Worm (Caenorhabditis elegans): Measurements from ENCODE around the gene F36G9.13.

Gene F36G9.13

DNA sequence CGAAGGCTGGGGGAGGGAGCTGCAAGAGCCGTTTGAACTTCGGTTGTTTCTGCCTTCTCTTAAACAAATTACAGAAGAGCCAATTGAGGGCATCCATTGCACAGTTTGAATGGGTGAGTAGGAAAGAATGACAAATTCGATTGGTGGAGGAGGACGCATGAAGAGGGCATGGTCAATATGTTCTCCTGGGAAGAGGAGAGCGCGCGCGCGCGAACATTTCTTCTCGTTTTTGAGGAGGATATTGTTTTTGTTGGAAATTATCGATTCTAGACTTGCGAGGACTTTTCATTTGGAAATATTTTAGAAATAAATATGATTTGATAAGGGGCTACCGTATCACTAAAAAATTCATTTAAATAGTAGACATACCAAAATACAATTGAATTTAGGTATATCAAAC lies 48.5 kb downstream of the F36G9.13 start, which contains the start of gene T10C6.7:
TSS of gene T10C6.7 (minus strand) at position 143 of the 400 bp plus-strand sequence.
- TF ChIP-seq lin-13 (GFP tag; optimal IDR thresholded peaks at IDR 0.05): no peak
- no peak for TF ChIP-seq ZK546.5 (tag; optimal IDR thresholded peaks at IDR 0.05)
- TF ChIP-seq mbf-1 (tag; optimal IDR thresholded peaks at IDR 0.05): no peak
- no peak for TF ChIP-seq ztf-1 (GFP tag; conservative IDR thresholded peaks at IDR 0.05)
- no peak for TF ChIP-seq mab-5 (tag; optimal IDR thresholded peaks at IDR 0.05)
- TF ChIP-seq C34F6.9 (tag; optimal IDR thresholded peaks at IDR 0.05): no peak
- TF ChIP-seq nhr-77 (tag; optimal IDR thresholded peaks at IDR 0.05): no peak
- TF ChIP-seq snpc-4 (tag; optimal IDR thresholded peaks at IDR 0.05): no peak
- TF ChIP-seq unc-55 (GFP tag; optimal IDR thresholded peaks at IDR 0.05): no peak

DNA sequence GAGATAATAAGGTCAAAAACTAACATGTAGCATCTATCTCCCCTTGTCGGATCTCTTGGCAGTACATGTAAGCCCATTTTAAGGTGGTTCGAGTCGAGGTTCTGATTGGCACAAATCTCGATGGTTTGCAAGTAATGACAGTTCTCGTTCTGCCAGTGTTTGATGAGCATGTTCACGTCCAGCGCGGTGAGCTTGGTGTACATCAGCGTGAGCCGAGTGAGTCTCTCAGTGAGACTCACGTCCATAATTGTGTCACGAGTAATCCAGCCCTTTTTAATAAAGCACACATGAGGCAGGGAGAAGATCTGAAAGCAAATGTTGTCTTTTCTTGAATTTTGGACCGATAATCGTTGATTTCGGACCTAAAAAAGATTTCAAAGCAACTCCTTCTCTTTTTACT lies 49.7 kb downstream of the F36G9.13 start, which contains the start of gene T10C6.16:
TSS of gene T10C6.16 (minus strand) at position 245 of the 400 bp plus-strand sequence.
- TF ChIP-seq lsy-2 (tag; optimal IDR thresholded peaks at IDR 0.05) (no peak), nhr-237 (tag; optimal IDR thresholded peaks at IDR 0.05) (no peak), mbf-1 (tag; optimal IDR thresholded peaks at IDR 0.05) (no peak), mab-5 (tag; optimal IDR thresholded peaks at IDR 0.05) (no peak), peb-1 (tag; optimal IDR thresholded peaks at IDR 0.05) (no peak), sem-4 (tag; optimal IDR thresholded peaks at IDR 0.05) (no peak), unc-39 (tag; optimal IDR thresholded peaks at IDR 0.05) (no peak), sma-9 (GFP tag; optimal IDR thresholded peaks at IDR 0.05) (no peak), sma-9 (tag; optimal IDR thresholded peaks at IDR 0.05) (no peak), ceh-82 (tag; optimal IDR thresholded peaks at IDR 0.05) (no peak), F13H6.1 (tag; optimal IDR thresholded peaks at IDR 0.05) (no peak), fos-1 (tag; optimal IDR thresholded peaks at IDR 0.05) (no peak), ceh-16 (tag; optimal IDR thresholded peaks at IDR 0.05) (no peak), gmeb-1 (tag; optimal IDR thresholded peaks at IDR 0.05) (no peak), elt-1 (tag; optimal IDR thresholded peaks at IDR 0.05) (no peak), alr-1 (tag; optimal IDR thresholded peaks at IDR 0.05) (no peak), nhr-77 (tag; optimal IDR thresholded peaks at IDR 0.05) (no peak), dmd-4 (tag; optimal IDR thresholded peaks at IDR 0.05) (no peak), nhr-23 (tag; optimal IDR thresholded peaks at IDR 0.05) (no peak)

DNA sequence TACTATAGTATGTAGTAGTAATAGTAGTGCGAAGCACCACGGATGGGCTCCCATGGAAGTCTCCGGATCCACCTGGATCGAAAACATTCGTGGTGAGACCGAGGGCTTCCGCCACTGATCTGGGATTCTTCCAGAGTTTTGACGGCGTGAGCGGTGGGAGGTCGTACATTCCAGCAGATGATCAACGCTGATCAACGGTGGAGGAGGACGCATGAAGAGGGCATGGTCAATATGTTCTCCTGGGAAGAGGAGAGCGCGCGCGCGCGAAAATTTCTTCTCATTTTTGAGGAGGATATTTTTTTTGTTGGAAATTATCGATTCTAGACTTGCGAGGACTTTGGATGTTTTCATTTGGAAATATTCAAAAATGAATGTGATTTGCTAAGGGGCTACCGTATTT lies 50.4 kb downstream of the F36G9.13 start:
- TF ChIP-seq sma-3 (GFP tag; optimal IDR thresholded peaks at IDR 0.05) (no peak), zag-1 (tag; optimal IDR thresholded peaks at IDR 0.05) (no peak), ztf-4 (tag; optimal IDR thresholded peaks at IDR 0.05) (no peak), C34F6.9 (tag; optimal IDR thresholded peaks at IDR 0.05) (no peak), lin-13 (GFP tag; optimal IDR thresholded peaks at IDR 0.05) (no peak), ama-1 (optimal IDR thresholded peaks at IDR 0.05) (no peak), nhr-21 (tag; optimal IDR thresholded peaks at IDR 0.05) (no peak), elt-3 (tag; optimal IDR thresholded peaks at IDR 0.05) (no peak), egl-27 (tag; optimal IDR thresholded peaks at IDR 0.05) (no peak), gmeb-1 (tag; optimal IDR thresholded peaks at IDR 0.05) (no peak), crh-2 (tag; optimal IDR thresholded peaks at IDR 0.05) (no peak), nhr-77 (tag; optimal IDR thresholded peaks at IDR 0.05) (no peak), ZK546.5 (tag; optimal IDR thresholded peaks at IDR 0.05) (no peak), mdl-1 (tag; optimal IDR thresholded peaks at IDR 0.05) (no peak), nhr-23 (tag; optimal IDR thresholded peaks at IDR 0.05) (no peak), R02D3.7 (tag; optimal IDR thresholded peaks at IDR 0.05) (no peak), snpc-4 (tag; optimal IDR thresholded peaks at IDR 0.05) (no peak)

DNA sequence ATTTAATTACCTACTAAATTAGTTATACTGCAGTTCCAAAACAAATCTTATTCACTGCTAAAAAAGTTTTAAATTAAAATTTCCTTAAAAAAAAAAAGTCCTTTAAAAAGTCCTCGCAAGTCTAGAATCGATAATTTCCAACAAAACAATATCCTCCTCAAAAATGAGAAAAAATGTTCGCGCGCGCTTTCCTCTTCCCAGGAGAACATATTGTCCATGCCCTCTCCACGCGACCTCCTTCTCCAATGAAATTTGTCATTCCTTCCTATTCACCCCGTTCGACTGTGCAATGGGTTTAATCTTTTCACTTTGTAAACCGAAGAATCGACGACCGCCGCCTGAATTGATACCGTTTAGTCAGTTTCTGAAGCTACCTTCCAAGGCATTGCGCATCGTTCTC lies 53.1 kb downstream of the F36G9.13 start, which contains the start of gene T10C6.10:
TSS of gene T10C6.10 (plus strand) at position 248 of the 400 bp plus-strand sequence.
- TF ChIP-seq nhr-129 (tag; optimal IDR thresholded peaks at IDR 0.05) (no peak), nhr-11 (tag; optimal IDR thresholded peaks at IDR 0.05) (no peak), zag-1 (tag; optimal IDR thresholded peaks at IDR 0.05) (no peak), mdl-1 (tag; optimal IDR thresholded peaks at IDR 0.05) (no peak), peb-1 (tag; optimal IDR thresholded peaks at IDR 0.05) (no peak), crh-2 (tag; optimal IDR thresholded peaks at IDR 0.05) (no peak), F13H6.1 (tag; optimal IDR thresholded peaks at IDR 0.05) (no peak), blmp-1 (tag; optimal IDR thresholded peaks at IDR 0.05; ENCODE audit: insufficient read depth) (no peak)
